Worm (Caenorhabditis elegans) whole organism, L2 larva: Measurements from ENCODE around the gene tkr-3.

ENCODE experiments used
- C34F6.9 ChIP-seq: fragments of 150-350 bp; optimal IDR thresholded peaks from 2 replicates; lab custom pipeline; 2014; ENCODE audit warnings: missing biosample characterization, missing genetic modification characterization
- F13H6.1 ChIP-seq: sonication (generic microtip); optimal IDR thresholded peaks from 2 replicates; lab custom pipeline; 2016; ENCODE audit warnings: missing genetic modification characterization, missing compliant biosample characterization
- R02D3.7 ChIP-seq: fragments of 150-350 bp; optimal IDR thresholded peaks from 2 replicates; lab custom pipeline; 2014; ENCODE audit warnings: missing biosample characterization, missing genetic modification characterization
- Y55F3AM.14 ChIP-seq: fragments of 200-800 bp; sonication (Bioruptor generic); optimal IDR thresholded peaks from 2 replicates; lab custom pipeline; 2018; ENCODE audit warnings: mild to moderate bottlenecking, missing genetic modification characterization, missing compliant biosample characterization
- ZK546.5 ChIP-seq: sonication (generic microtip); optimal IDR thresholded peaks from 2 replicates; lab custom pipeline; 2017; ENCODE audit warnings: missing biosample characterization, missing genetic modification characterization
- alr-1 ChIP-seq: fragments of 150-350 bp; optimal IDR thresholded peaks from 2 replicates; lab custom pipeline; 2014; ENCODE audit warnings: missing biosample characterization, missing genetic modification characterization
- ama-1 ChIP-seq: fragments of 150-350 bp; optimal IDR thresholded peaks from 2 replicates; lab custom pipeline; 2018; ENCODE audit warnings: inconsistent platforms
- blmp-1 ChIP-seq: sonication (generic microtip); optimal IDR thresholded peaks from 2 replicates; lab custom pipeline; 2017; ENCODE audit warnings: missing genetic modification characterization, mild to moderate bottlenecking, missing compliant biosample characterization, antibody characterized with exemption, moderate library complexity; ENCODE audit not compliant: insufficient read depth
- crh-2 ChIP-seq: sonication (generic microtip); optimal IDR thresholded peaks from 2 replicates; lab custom pipeline; 2017; ENCODE audit warnings: missing biosample characterization, missing genetic modification characterization
- dmd-4 ChIP-seq: sonication (generic microtip); optimal IDR thresholded peaks from 2 replicates; lab custom pipeline; 2017; ENCODE audit warnings: missing biosample characterization, missing genetic modification characterization
- egl-27 ChIP-seq: sonication (generic microtip); optimal IDR thresholded peaks from 3 replicates; lab custom pipeline; 2017; ENCODE audit warnings: missing biosample characterization, missing genetic modification reagents, missing genetic modification characterization
- elt-1 ChIP-seq: fragments of 150-350 bp; optimal IDR thresholded peaks from 2 replicates; lab custom pipeline; 2014; ENCODE audit warnings: missing biosample characterization, missing genetic modification characterization
- fos-1 ChIP-seq: fragments of 150-350 bp; optimal IDR thresholded peaks from 2 replicates; lab custom pipeline; 2014; ENCODE audit warnings: missing biosample characterization, missing genetic modification characterization
- gmeb-1 ChIP-seq: fragments of 150-350 bp; optimal IDR thresholded peaks from 2 replicates; lab custom pipeline; 2014; ENCODE audit warnings: missing biosample characterization, missing genetic modification characterization
- lin-11 ChIP-seq: fragments of 150-350 bp; sonication (generic microtip); optimal IDR thresholded peaks from 2 replicates; lab custom pipeline; 2014; ENCODE audit warnings: missing biosample characterization, missing genetic modification characterization, inconsistent platforms, mixed read lengths
- lin-13 ChIP-seq: fragments of 150-350 bp; optimal IDR thresholded peaks from 2 replicates; lab custom pipeline; 2014; ENCODE audit warnings: missing biosample characterization, missing genetic modification reagents, missing genetic modification characterization
- lin-39 ChIP-seq: fragments of 150-350 bp; optimal IDR thresholded peaks from 2 replicates; lab custom pipeline; 2014; ENCODE audit warnings: missing biosample characterization, missing genetic modification reagents, missing genetic modification characterization
- lsy-2 ChIP-seq, 2 experiments: fragments of 150-350 bp in 1 of 2; sonication (generic microtip) in 1 of 2; optimal IDR thresholded peaks; 2 replicates each; lab custom pipeline; 2014 to 2017; ENCODE audit warnings: missing biosample characterization in 2 of 2, missing genetic modification characterization in 2 of 2
- mab-5 ChIP-seq: fragments of 150-350 bp; optimal IDR thresholded peaks from 2 replicates; lab custom pipeline; 2014; ENCODE audit warnings: missing biosample characterization, missing genetic modification characterization
- nhr-10 ChIP-seq: sonication (generic microtip); optimal IDR thresholded peaks from 2 replicates; lab custom pipeline; 2017; ENCODE audit warnings: missing biosample characterization, missing genetic modification characterization
- nhr-23 ChIP-seq: fragments of 150-350 bp; optimal IDR thresholded peaks from 2 replicates; lab custom pipeline; 2014; ENCODE audit warnings: missing biosample characterization, missing genetic modification reagents, missing genetic modification characterization
- nhr-25 ChIP-seq: fragments of 150-350 bp; sonication (generic microtip); optimal IDR thresholded peaks from 3 replicates; lab custom pipeline; 2014; ENCODE audit warnings: missing biosample characterization, missing genetic modification characterization
- nhr-6 ChIP-seq: fragments of 150-350 bp; optimal IDR thresholded peaks from 2 replicates; lab custom pipeline; 2014; ENCODE audit warnings: missing biosample characterization, missing genetic modification characterization
- peb-1 ChIP-seq: fragments of 150-350 bp; optimal IDR thresholded peaks from 2 replicates; lab custom pipeline; 2014; ENCODE audit warnings: missing biosample characterization, missing genetic modification characterization
- sem-4 ChIP-seq: fragments of 150-350 bp; optimal IDR thresholded peaks from 2 replicates; lab custom pipeline; 2014; ENCODE audit warnings: missing biosample characterization, missing genetic modification reagents, missing genetic modification characterization
- skn-1 ChIP-seq: sonication (generic microtip); optimal IDR thresholded peaks from 2 replicates; lab custom pipeline; 2017; ENCODE audit warnings: missing biosample characterization, missing genetic modification characterization
- sma-3 ChIP-seq: sonication (generic microtip); optimal IDR thresholded peaks from 2 replicates; lab custom pipeline; 2016; ENCODE audit warnings: missing genetic modification reagents, missing genetic modification characterization, missing compliant biosample characterization
- sma-9 ChIP-seq, 2 experiments: fragments of 150-350 bp in 1 of 2; sonication (generic microtip) in 1 of 2; optimal IDR thresholded peaks; 2 replicates each; lab custom pipeline; 2014 to 2016; ENCODE audit warnings: missing genetic modification characterization in 2 of 2, mild to moderate bottlenecking in 1 of 2, missing biosample characterization in 1 of 2, missing compliant biosample characterization in 1 of 2, missing genetic modification reagents in 1 of 2, moderate library complexity in 1 of 2
- snpc-4 ChIP-seq: fragments of 150-350 bp; optimal IDR thresholded peaks from 2 replicates; lab custom pipeline; 2014; ENCODE audit warnings: missing biosample characterization, missing genetic modification characterization
- unc-39 ChIP-seq: fragments of 150-350 bp; optimal IDR thresholded peaks from 2 replicates; lab custom pipeline; 2014; ENCODE audit warnings: missing biosample characterization, missing genetic modification characterization
- unc-55 ChIP-seq: fragments of 150-350 bp; sonication (generic microtip); optimal IDR thresholded peaks from 3 replicates; lab custom pipeline; 2014; ENCODE audit warnings: missing biosample characterization, missing genetic modification reagents, missing genetic modification characterization
- unc-62 ChIP-seq: fragments of 150-350 bp; optimal IDR thresholded peaks from 2 replicates; lab custom pipeline; 2014; ENCODE audit warnings: missing biosample characterization, missing genetic modification reagents, missing genetic modification characterization
- zag-1 ChIP-seq: fragments of 150-350 bp; optimal IDR thresholded peaks from 2 replicates; lab custom pipeline; 2014; ENCODE audit warnings: missing biosample characterization, missing genetic modification characterization
- ztf-1 ChIP-seq: fragments of 200-800 bp; sonication (Bioruptor generic); conservative IDR thresholded peaks from 2 replicates; pipeline ENCODE4 v1.3.6; 2022; ENCODE audit warnings: missing genetic modification characterization, missing compliant biosample characterization
- ztf-4 ChIP-seq: fragments of 150-350 bp; optimal IDR thresholded peaks from 2 replicates; lab custom pipeline; 2014; ENCODE audit warnings: missing biosample characterization, missing genetic modification characterization

The tkr-3 gene

ce11 chrIV:5160171-5160570, 38.3 kb upstream of the tkr-3 start, which contains the start of the genes C24D10.6 and C24D10.4:
Gene C24D10.6, minus strand, starts transcription at chrIV:5160248.
Gene C24D10.4, plus strand, starts transcription at chrIV:5160522.
- TF ChIP-seq sma-3 (GFP tag; lab: Kevin White, UChicago) (peak; percentile 34), fos-1 (tag; lab: Kevin White, UChicago) (no peak), peb-1 (tag; lab: Kevin White, UChicago) (no peak), sma-9 (GFP tag; optimal IDR thresholded peaks at IDR 0.05; lab: Kevin White, UChicago) (peak; percentile 21), sma-9 (tag; optimal IDR thresholded peaks at IDR 0.05; lab: Kevin White, UChicago) (no peak), elt-1 (no peak), unc-55 (peak; percentile 78), lin-13 (GFP tag; lab: Kevin White, UChicago) (peak; percentile 36), nhr-23 (tag; lab: Kevin White, UChicago) (no peak), unc-39 (no peak), lsy-2 (tag; optimal IDR thresholded peaks at IDR 0.05; lab: Kevin White, UChicago) (peak; percentile 26 to 80), Y55F3AM.14 (no peak), C34F6.9 (tag; lab: Kevin White, UChicago) (peak; percentile 75), skn-1 (no peak), crh-2 (tag; lab: Kevin White, UChicago) (peak; percentile 30), gmeb-1 (tag; lab: Kevin White, UChicago) (peak; percentile 72), F13H6.1 (tag; lab: Kevin White, UChicago) (no peak), mab-5 (tag; lab: Kevin White, UChicago) (no peak), ztf-1 (GFP tag; lab: Robert Waterston, UW) (no peak)

- TF ChIP-seq unc-55 (no peak), skn-1 (no peak)
These were observed 35.3 kb upstream of the tkr-3 start, which contains the start of gene C24D10.49 for ce11 chrIV:5157226-5157625. Gene C24D10.49, minus strand, starts transcription at chrIV:5157326.

- TF ChIP-seq ama-1 (lab: Kevin White, UChicago) = no peak
These were observed 30.5 kb upstream of the tkr-3 start, which contains the start of gene soc-2 for ce11 chrIV:5152391-5152790. Gene soc-2, minus strand, starts transcription at chrIV:5152491.

ce11 chrIV:5149793-5150192, 27.9 kb upstream of the tkr-3 start, which contains the start of gene C24D10.5:
Gene C24D10.5, plus strand, starts transcription at chrIV:5150093.
- TF ChIP-seq ama-1 (lab: Kevin White, UChicago) = no peak
- TF ChIP-seq sma-3 (GFP tag; lab: Kevin White, UChicago) = no peak
- TF ChIP-seq nhr-10 (tag; lab: Kevin White, UChicago) = no peak
- TF ChIP-seq unc-62 (GFP tag; lab: Kevin White, UChicago) = no peak
- TF ChIP-seq zag-1 = no peak
- TF ChIP-seq ztf-1 (GFP tag; lab: Robert Waterston, UW) = no peak
- no peak for TF ChIP-seq snpc-4
- no peak for TF ChIP-seq skn-1
- no peak for TF ChIP-seq crh-2 (tag; lab: Kevin White, UChicago)
- TF ChIP-seq fos-1 (tag; lab: Kevin White, UChicago) = no peak
- TF ChIP-seq dmd-4 (tag; lab: Kevin White, UChicago) = no peak
- TF ChIP-seq egl-27 (tag; lab: Kevin White, UChicago) = no peak
- no peak for TF ChIP-seq ZK546.5
- TF ChIP-seq nhr-23 (tag; lab: Kevin White, UChicago) = no peak
- no peak for TF ChIP-seq gmeb-1 (tag; lab: Kevin White, UChicago)
- TF ChIP-seq ztf-4 (tag; lab: Kevin White, UChicago) = no peak
- no peak for TF ChIP-seq lin-39 (tag; lab: Kevin White, UChicago)
- no peak for TF ChIP-seq R02D3.7 (tag; lab: Kevin White, UChicago)
- no peak for TF ChIP-seq lsy-2 (tag; optimal IDR thresholded peaks at IDR 0.05; lab: Kevin White, UChicago)
- TF ChIP-seq lin-11 (tag; lab: Kevin White, UChicago) = no peak

- no peak for TF ChIP-seq alr-1 (tag; lab: Kevin White, UChicago)
- TF ChIP-seq sem-4 (tag; lab: Kevin White, UChicago) = no peak
- no peak for TF ChIP-seq elt-1
- TF ChIP-seq nhr-6 (tag; lab: Kevin White, UChicago) = no peak
- TF ChIP-seq unc-55 = peak; percentile 33
- peak; percentile 4 for TF ChIP-seq fos-1 (tag; lab: Kevin White, UChicago)
- TF ChIP-seq C34F6.9 (tag; lab: Kevin White, UChicago) = peak; percentile 20
- peak; percentile 1 for TF ChIP-seq sma-9 (GFP tag; optimal IDR thresholded peaks at IDR 0.05; lab: Kevin White, UChicago)
- no peak for TF ChIP-seq sma-9 (tag; optimal IDR thresholded peaks at IDR 0.05; lab: Kevin White, UChicago)
- TF ChIP-seq nhr-25 = peak; percentile 16
- TF ChIP-seq ztf-1 (GFP tag; lab: Robert Waterston, UW) = no peak
- TF ChIP-seq lsy-2 (tag; optimal IDR thresholded peaks at IDR 0.05; lab: Kevin White, UChicago) = peak in 1 of 2 experiments; percentile 7
- peak; percentile 15 for TF ChIP-seq crh-2 (tag; lab: Kevin White, UChicago)
- TF ChIP-seq ZK546.5 = no peak
- TF ChIP-seq blmp-1 = no peak
- no peak for TF ChIP-seq ama-1 (lab: Kevin White, UChicago)
These were observed 18.1 kb upstream of the tkr-3 start for ce11 chrIV:5139972-5140371.
